Worm (Caenorhabditis elegans): ENCODE data around the gene F55A11.7.

DNA sequence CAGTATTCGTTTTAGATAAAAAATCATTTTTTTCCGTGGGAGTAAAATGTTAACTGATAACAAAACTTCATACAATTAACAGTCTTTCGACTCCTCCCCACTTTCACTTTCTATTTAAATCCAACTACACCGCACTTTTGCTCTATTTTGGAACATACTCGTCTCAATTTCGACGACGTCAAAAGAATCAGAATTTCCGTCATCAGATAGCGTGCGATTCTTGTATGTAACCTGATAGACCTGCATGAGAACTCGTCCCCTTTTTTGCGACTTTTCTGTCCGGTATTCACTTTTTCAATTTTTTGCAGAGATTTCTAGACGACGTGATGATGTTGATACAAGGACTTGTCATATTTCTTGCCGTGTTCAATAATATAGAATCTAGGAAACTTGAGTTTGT is 46.1 kb upstream of the F55A11.7 start, which contains the start of gene pho-8:
- no peak for TF ChIP-seq skn-1 (tag; optimal IDR thresholded peaks at IDR 0.05)
- TF ChIP-seq fos-1 (tag; optimal IDR thresholded peaks at IDR 0.05): no peak
- no peak for TF ChIP-seq ZK546.5 (tag; optimal IDR thresholded peaks at IDR 0.05)
- no peak for TF ChIP-seq unc-39 (tag; optimal IDR thresholded peaks at IDR 0.05)
- no peak for TF ChIP-seq mdl-1 (tag; optimal IDR thresholded peaks at IDR 0.05)
- TF ChIP-seq nhr-11 (tag; optimal IDR thresholded peaks at IDR 0.05): no peak
- TF ChIP-seq lsy-2 (tag; optimal IDR thresholded peaks at IDR 0.05): no peak
- no peak for TF ChIP-seq elt-1 (tag; optimal IDR thresholded peaks at IDR 0.05)
- TF ChIP-seq lin-11 (tag; optimal IDR thresholded peaks at IDR 0.05): no peak
- no peak for TF ChIP-seq nhr-77 (tag; optimal IDR thresholded peaks at IDR 0.05)
- no peak for TF ChIP-seq ceh-16 (tag; optimal IDR thresholded peaks at IDR 0.05)
- no peak for TF ChIP-seq nhr-12 (tag; optimal IDR thresholded peaks at IDR 0.05)

Data from whole organism, L2 larva.